Fruit fly (Drosophila melanogaster) whole organism, prepupa: ENCODE results near the gene CG17271.

Experiments
- Blimp-1 ChIP-seq: fragments of 200-800 bp; sonication (Bioruptor generic); optimal IDR thresholded peaks from 3 replicates; lab custom pipeline; 2017; ENCODE audit warnings: missing biosample characterization, missing genetic modification characterization, mild to moderate bottlenecking, moderate library complexity, missing genetic modification reagents
- CG10631 ChIP-seq: fragments of 200-800 bp; sonication (Bioruptor generic); optimal IDR thresholded peaks from 2 replicates; lab custom pipeline; 2016; ENCODE audit warnings: missing biosample characterization, missing genetic modification characterization
- CG10669 ChIP-seq: fragments of 200-800 bp; sonication (Bioruptor generic); optimal IDR thresholded peaks from 3 replicates; lab custom pipeline; 2018; ENCODE audit warnings: missing biosample characterization, mild to moderate bottlenecking, missing genetic modification characterization, moderate library complexity
- CG11762 ChIP-seq: fragments of 200-800 bp; sonication (Bioruptor generic); optimal IDR thresholded peaks from 3 replicates; lab custom pipeline; 2016; ENCODE audit warnings: missing biosample characterization, missing genetic modification characterization; ENCODE audit not compliant: insufficient read depth
- CG11902 ChIP-seq: fragments of 200-800 bp; sonication (Bioruptor generic); optimal IDR thresholded peaks from 3 replicates; lab custom pipeline; 2016; ENCODE audit warnings: missing biosample characterization, missing genetic modification characterization
- CG15336 ChIP-seq: fragments of 200-800 bp; sonication (Bioruptor generic); IDR thresholded peaks from 2 replicates; pipeline ENCODE4 v1.3.6; 2022; ENCODE audit warnings: missing biosample characterization, missing genetic modification characterization
- CG1621 ChIP-seq: fragments of 200-800 bp; sonication (Bioruptor generic); optimal IDR thresholded peaks from 3 replicates; lab custom pipeline; 2018; ENCODE audit warnings: missing biosample characterization, mild to moderate bottlenecking, missing genetic modification characterization
- CG16779 ChIP-seq: fragments of 200-800 bp; sonication (Bioruptor generic); optimal IDR thresholded peaks from 3 replicates; lab custom pipeline; 2017; ENCODE audit warnings: missing biosample characterization, mild to moderate bottlenecking, missing genetic modification characterization
- CG3032 ChIP-seq: fragments of 200-800 bp; optimal IDR thresholded peaks from 2 replicates; lab custom pipeline; 2019; ENCODE audit warnings: missing biosample characterization, mild to moderate bottlenecking, missing genetic modification characterization, moderate library complexity
- CG31627 ChIP-seq: fragments of 200-800 bp; sonication (Bioruptor generic); optimal IDR thresholded peaks from 3 replicates; lab custom pipeline; 2016; ENCODE audit warnings: missing biosample characterization, missing genetic modification characterization
- CG32006 ChIP-seq: fragments of 200-800 bp; sonication (Bioruptor generic); optimal IDR thresholded peaks from 3 replicates; lab custom pipeline; 2017; ENCODE audit warnings: missing biosample characterization, mild to moderate bottlenecking, missing genetic modification characterization
- CG3919 ChIP-seq: fragments of 200-800 bp; sonication (Bioruptor generic); optimal IDR thresholded peaks from 3 replicates; lab custom pipeline; 2016; ENCODE audit warnings: missing biosample characterization, missing genetic modification characterization
- CG4318 ChIP-seq: fragments of 200-800 bp; sonication (Bioruptor generic); optimal IDR thresholded peaks from 3 replicates; lab custom pipeline; 2017; ENCODE audit warnings: missing biosample characterization, mild to moderate bottlenecking, missing genetic modification characterization
- CG6163 ChIP-seq: fragments of 200-800 bp; sonication (Bioruptor generic); IDR thresholded peaks from 3 replicates; pipeline ENCODE4 v1.3.6; 2022; ENCODE audit warnings: missing biosample characterization, missing genetic modification characterization
- CG6792 ChIP-seq: fragments of 200-800 bp; sonication (Bioruptor generic); optimal IDR thresholded peaks from 3 replicates; lab custom pipeline; 2016; ENCODE audit warnings: missing biosample characterization, missing genetic modification characterization
- CG6808 ChIP-seq: fragments of 200-800 bp; sonication (Bioruptor generic); optimal IDR thresholded peaks from 3 replicates; lab custom pipeline; 2017; ENCODE audit warnings: missing biosample characterization, missing genetic modification characterization, mild to moderate bottlenecking, moderate library complexity, missing genetic modification reagents
- CG7368 ChIP-seq: fragments of 200-800 bp; sonication (Bioruptor generic); optimal IDR thresholded peaks from 3 replicates; lab custom pipeline; 2016; ENCODE audit warnings: missing biosample characterization, missing genetic modification characterization
- CG8119 ChIP-seq: fragments of 200-800 bp; sonication (Bioruptor generic); IDR thresholded peaks from 3 replicates; pipeline ENCODE4 v1.3.6; 2022; ENCODE audit warnings: missing biosample characterization, missing genetic modification characterization
- CG8632 ChIP-seq: fragments of 200-800 bp; sonication (Bioruptor generic); optimal IDR thresholded peaks from 3 replicates; lab custom pipeline; 2016; ENCODE audit warnings: missing biosample characterization, missing genetic modification characterization
- Eip78C ChIP-seq: fragments of 200-800 bp; sonication (Bioruptor generic); peaks from one replicate; lab custom pipeline; 2016; ENCODE audit warnings: missing biosample characterization, missing genetic modification characterization
- Eip93F ChIP-seq: fragments of 200-800 bp; sonication (Bioruptor generic); optimal IDR thresholded peaks from 2 replicates; lab custom pipeline; 2016; ENCODE audit warnings: missing biosample characterization, mild to moderate bottlenecking, missing genetic modification characterization
- Ets21C ChIP-seq: fragments of 200-800 bp; sonication (Bioruptor generic); optimal IDR thresholded peaks from 3 replicates; lab custom pipeline; 2016; ENCODE audit warnings: missing biosample characterization, missing genetic modification characterization
- Ets96B ChIP-seq: fragments of 200-800 bp; optimal IDR thresholded peaks from 2 replicates; lab custom pipeline; 2019; ENCODE audit warnings: missing biosample characterization, mild to moderate bottlenecking, missing genetic modification characterization, moderate library complexity
- Gug ChIP-seq: fragments of 200-800 bp; sonication (Bioruptor generic); IDR thresholded peaks from 2 replicates; pipeline ENCODE4 v1.3.6; 2022; ENCODE audit warnings: missing biosample characterization, missing genetic modification characterization
- Hr38 ChIP-seq: sonication (Bioruptor generic); optimal IDR thresholded peaks from 2 replicates; lab custom pipeline; 2016; ENCODE audit warnings: missing biosample characterization, missing genetic modification characterization
- Hr4 ChIP-seq: fragments of 200-800 bp; sonication (Bioruptor generic); optimal IDR thresholded peaks from 3 replicates; lab custom pipeline; 2016; ENCODE audit warnings: missing biosample characterization, missing genetic modification characterization
- Lpt ChIP-seq: fragments of 200-800 bp; sonication (Bioruptor generic); optimal IDR thresholded peaks from 3 replicates; lab custom pipeline; 2016; ENCODE audit warnings: missing biosample characterization, missing genetic modification characterization
- OdsH ChIP-seq: fragments of 200-800 bp; sonication (Bioruptor generic); optimal IDR thresholded peaks from 3 replicates; lab custom pipeline; 2016; ENCODE audit warnings: missing biosample characterization, missing genetic modification characterization
- Smox ChIP-seq: fragments of 200-800 bp; sonication (Bioruptor generic); optimal IDR thresholded peaks from 3 replicates; lab custom pipeline; 2016; ENCODE audit warnings: missing biosample characterization, missing genetic modification characterization
- Sox102F ChIP-seq: fragments of 200-800 bp; sonication (Bioruptor generic); optimal IDR thresholded peaks from 2 replicates; lab custom pipeline; 2016; ENCODE audit warnings: missing biosample characterization, mild to moderate bottlenecking, missing genetic modification characterization
- Sox14 ChIP-seq: fragments of 200-800 bp; sonication (Bioruptor generic); optimal IDR thresholded peaks from 3 replicates; lab custom pipeline; 2016; ENCODE audit warnings: missing biosample characterization, missing genetic modification characterization
- dac ChIP-seq: fragments of 200-800 bp; sonication (Bioruptor generic); optimal IDR thresholded peaks from 2 replicates; lab custom pipeline; 2017; ENCODE audit warnings: missing biosample characterization, mild to moderate bottlenecking, missing genetic modification characterization
- fd59A ChIP-seq: fragments of 200-800 bp; sonication (Bioruptor generic); optimal IDR thresholded peaks from 2 replicates; lab custom pipeline; 2017; ENCODE audit warnings: missing biosample characterization, mild to moderate bottlenecking, missing genetic modification characterization, missing genetic modification reagents
- fd85E ChIP-seq: fragments of 200-800 bp; sonication (Bioruptor generic); optimal IDR thresholded peaks from 3 replicates; lab custom pipeline; 2016; ENCODE audit warnings: missing biosample characterization, missing genetic modification characterization
- fkh ChIP-seq: fragments of 200-800 bp; sonication (Bioruptor generic); optimal IDR thresholded peaks from 3 replicates; lab custom pipeline; 2017; ENCODE audit warnings: missing biosample characterization, mild to moderate bottlenecking, missing genetic modification characterization, moderate library complexity
- lz ChIP-seq: fragments of 200-800 bp; sonication (Bioruptor generic); optimal IDR thresholded peaks from 3 replicates; lab custom pipeline; 2016; ENCODE audit warnings: missing biosample characterization, missing genetic modification characterization
- net ChIP-seq: fragments of 200-800 bp; sonication (Bioruptor generic); optimal IDR thresholded peaks from 3 replicates; lab custom pipeline; 2016; ENCODE audit warnings: missing biosample characterization, missing genetic modification characterization
- pdm3 ChIP-seq: fragments of 200-800 bp; sonication (Bioruptor generic); optimal IDR thresholded peaks from 3 replicates; lab custom pipeline; 2016; ENCODE audit warnings: missing biosample characterization, missing genetic modification characterization
- salr ChIP-seq, 2 experiments: fragments of 200-800 bp; sonication (Bioruptor generic); optimal IDR thresholded peaks; 3 replicates each; lab custom pipeline; 2016 to 2018; ENCODE audit warnings: missing biosample characterization in 2 of 2, missing genetic modification characterization in 2 of 2, mild to moderate bottlenecking in 1 of 2
- ss ChIP-seq, 2 experiments: fragments of 200-800 bp; sonication (Bioruptor generic); optimal IDR thresholded peaks; 2 replicates in 1 of 2; 3 replicates in 1 of 2; lab custom pipeline; 2017 to 2018; ENCODE audit warnings: mild to moderate bottlenecking in 2 of 2, missing biosample characterization in 2 of 2, missing genetic modification characterization in 2 of 2, moderate library complexity in 1 of 2
- svp ChIP-seq: fragments of 200-800 bp; sonication (Bioruptor generic); peaks from one replicate; lab custom pipeline; 2016; ENCODE audit warnings: missing biosample characterization, missing genetic modification characterization
- vri ChIP-seq: fragments of 200-800 bp; sonication (Bioruptor generic); optimal IDR thresholded peaks from 3 replicates; lab custom pipeline; 2016; ENCODE audit warnings: missing biosample characterization, mild to moderate bottlenecking, missing genetic modification characterization

CG17271 gene

dm6 chr3R:20779969-20780368, 41.7 kb downstream of the CG17271 start (continued):
- TF ChIP-seq vri (GFP tag; lab: Kevin White, UChicago) (peak; percentile 69), fkh (GFP tag; lab: Kevin White, UChicago) (no peak), Hr4 (GFP tag; lab: Kevin White, UChicago) (no peak), CG10669 (GFP tag; lab: Kevin White, UChicago) (peak; percentile 44), CG6163 (no peak; the same call in none of the 3 replicates), ss (GFP tag; optimal IDR thresholded peaks at IDR 0.05; lab: Kevin White, UChicago) (peak; percentile 85 to 91), Eip78C (peak; percentile 91), CG11762 (GFP tag; lab: Kevin White, UChicago) (no peak), CG15336 (GFP tag; lab: Robert Waterston, UW) (peak; percentile 80), Ets96B (tag; lab: Kevin White, UChicago) (peak; percentile 47), Eip93F (GFP tag; lab: Kevin White, UChicago) (peak; percentile 23), salr (GFP tag; optimal IDR thresholded peaks at IDR 0.05; lab: Kevin White, UChicago) (peak in 1 of 2 experiments; percentile 13), CG4318 (GFP tag; lab: Kevin White, UChicago) (no peak), Gug (GFP tag; lab: Robert Waterston, UW) (0 out of 2 replicates have a peak, but pooled peaks have one; percentile 10), CG8632 (GFP tag; lab: Kevin White, UChicago) (peak; percentile 18), CG8119 (peak; percentile 80; the same call in 2 of the 3 replicates), net (GFP tag; lab: Kevin White, UChicago) (peak; percentile 65)
- TF ChIP-seq, all 60 proteins: peak for 42

- TF ChIP-seq svp (GFP tag; lab: Kevin White, UChicago) (no peak), CG11902 (GFP tag; lab: Kevin White, UChicago) (no peak), Hr38 (GFP tag; lab: Kevin White, UChicago) (no peak), Ets96B (tag; lab: Kevin White, UChicago) (no peak), CG4318 (GFP tag; lab: Kevin White, UChicago) (no peak)
These were observed 42.1 kb downstream of the CG17271 start for dm6 chr3R:20779545-20779944.

- TF ChIP-seq dac (GFP tag; lab: Kevin White, UChicago) (peak; percentile 79), CG6792 (GFP tag; lab: Kevin White, UChicago) (peak; percentile 80), Lpt (GFP tag; lab: Kevin White, UChicago) (peak; percentile 90), OdsH (GFP tag; lab: Kevin White, UChicago) (peak; percentile 71), Smox (GFP tag; lab: Kevin White, UChicago) (peak; percentile 54), ss (GFP tag; optimal IDR thresholded peaks at IDR 0.05; lab: Kevin White, UChicago) (peak; percentile 99), CG11902 (GFP tag; lab: Kevin White, UChicago) (no peak), CG8119 (peak; percentile 98), CG31627 (no peak), CG3919 (peak; percentile 87), Sox14 (GFP tag; lab: Kevin White, UChicago) (peak; percentile 71), Gug (GFP tag; lab: Robert Waterston, UW) (peak; percentile 93), CG4318 (GFP tag; lab: Kevin White, UChicago) (peak; percentile 7), fd85E (peak; percentile 98), Hr38 (GFP tag; lab: Kevin White, UChicago) (no peak), Eip93F (GFP tag; lab: Kevin White, UChicago) (peak; percentile 97), Blimp-1 (peak; percentile 73), Ets96B (tag; lab: Kevin White, UChicago) (peak; percentile 95), fkh (GFP tag; lab: Kevin White, UChicago) (no peak), vri (GFP tag; lab: Kevin White, UChicago) (peak; percentile 93), lz (GFP tag; lab: Kevin White, UChicago) (peak; percentile 37), CG3032 (tag; lab: Kevin White, UChicago) (peak; percentile 87), CG7368 (GFP tag; lab: Kevin White, UChicago) (peak; percentile 88), salr (GFP tag; optimal IDR thresholded peaks at IDR 0.05; lab: Kevin White, UChicago) (peak; percentile 58 to 74), Ets21C (peak; percentile 31), fd59A (peak; percentile 83), CG8632 (GFP tag; lab: Kevin White, UChicago) (peak; percentile 89), Hr4 (GFP tag; lab: Kevin White, UChicago) (peak; percentile 52), CG32006 (GFP tag; lab: Kevin White, UChicago) (peak; percentile 79), CG1621 (tag; lab: Kevin White, UChicago) (peak; percentile 94), Sox102F (GFP tag; lab: Kevin White, UChicago) (peak; percentile 79), CG11762 (GFP tag; lab: Kevin White, UChicago) (peak; percentile 88), CG10631 (GFP tag; lab: Kevin White, UChicago) (no peak), CG16779 (peak; percentile 97), svp (GFP tag; lab: Kevin White, UChicago) (peak; percentile 94), CG6808 (GFP tag; lab: Kevin White, UChicago) (peak; percentile 95), Eip78C (peak; percentile 94), pdm3 (GFP tag; lab: Kevin White, UChicago) (peak; percentile 70)
These were observed 43.2 kb downstream of the CG17271 start for dm6 chr3R:20778285-20778926.
